Worm (Caenorhabditis elegans): ENCODE results near the gene H03G16.1.
A peak's percentile ranks its signal among the peaks of the same experiment; 100 is the strongest.

DNA sequence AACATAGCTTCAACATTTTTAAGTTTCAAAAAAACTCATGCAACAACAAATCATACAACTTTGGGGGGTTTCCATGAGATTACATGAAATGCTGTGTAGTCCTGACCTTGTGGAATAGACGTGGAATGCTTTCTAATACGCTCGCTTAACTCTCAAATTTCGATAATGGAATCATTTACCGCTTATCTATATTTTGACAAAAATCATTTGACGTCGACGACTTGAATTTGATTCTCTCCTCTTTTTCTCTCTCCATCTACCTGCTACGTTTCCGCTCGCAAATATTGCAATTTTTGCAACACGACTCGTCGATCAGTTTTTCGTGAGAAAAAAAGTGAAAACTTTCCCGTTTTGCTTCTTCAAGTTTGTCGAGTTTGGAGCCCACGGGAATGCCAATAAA, 35.4 kb downstream of the H03G16.1 start, which contains the start of gene flr-4:
- TF ChIP-seq pqm-1 (tag; optimal IDR thresholded peaks at IDR 0.05), result peak; percentile 62
- no peak for TF ChIP-seq lin-39 (tag; optimal IDR thresholded peaks at IDR 0.05)
- TF ChIP-seq ama-1 (optimal IDR thresholded peaks at IDR 0.05), result no peak
- no peak for TF ChIP-seq Y105C5A.15 (GFP tag; IDR thresholded peaks at IDR 0.05)
- no peak for TF ChIP-seq unc-39 (tag; optimal IDR thresholded peaks at IDR 0.05)

Measured in whole organism, L4 larva.